Fruit fly (Drosophila melanogaster) Kc167 (cell line): ENCODE data around the gene CG9636.

ENCODE experiments used
- psq ChIP-seq: fragments of >200 bp; optimal IDR thresholded peaks from 2 replicates; lab custom pipeline; 2017; ENCODE audit warnings: missing external identifiers
- ttk ChIP-seq: sonication (Bioruptor generic); optimal IDR thresholded peaks from 2 replicates; lab custom pipeline; 2017; ENCODE audit warnings: missing external identifiers

dm6 chr3R:8290478-8290877, 46.9 kb upstream of the CG9636 start, which contains the start of gene CG11672:
- TF ChIP-seq psq (lab: Kevin White, UChicago) (no peak), ttk (lab: Kevin White, UChicago) (no peak)
